Worm (Caenorhabditis elegans): ENCODE measurements around the gene F43C11.6.

F43C11.6 gene

DNA sequence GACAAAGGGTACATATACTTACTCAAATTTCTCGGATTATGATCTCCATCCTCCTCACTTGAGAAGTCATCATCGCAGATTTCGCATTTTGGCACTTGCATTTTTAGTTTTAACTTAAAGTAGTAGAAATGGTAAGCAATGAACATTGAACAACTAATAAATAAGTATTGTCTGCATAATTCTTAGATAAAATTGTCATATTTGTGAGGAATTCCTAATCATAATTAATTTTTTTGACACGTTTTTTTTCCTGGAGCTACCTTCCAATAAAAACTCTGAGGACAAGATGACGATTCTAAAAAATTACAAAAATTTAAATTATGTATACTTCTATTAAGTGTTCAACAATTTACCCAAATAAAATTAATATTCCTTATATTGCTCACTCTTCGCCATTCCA is 29.5 kb upstream of the F43C11.6 start, which contains the start of the genes trim-21 and B0281.1:
TSS of gene trim-21 (minus strand) at position 101 of the 400 bp plus-strand sequence.
TSS of gene B0281.1 (plus strand) at position 321 of the 400 bp plus-strand sequence.
- no peak for TF ChIP-seq cnd-1 (tag; optimal IDR thresholded peaks at IDR 0.05)
- TF ChIP-seq zip-8 (tag; optimal IDR thresholded peaks at IDR 0.05), result no peak
- TF ChIP-seq nhr-12 (tag; optimal IDR thresholded peaks at IDR 0.05), result no peak
- no peak for TF ChIP-seq sptf-1 (tag; optimal IDR thresholded peaks at IDR 0.05)
- no peak for TF ChIP-seq nhr-28 (tag; optimal IDR thresholded peaks at IDR 0.05)
- no peak for TF ChIP-seq unc-39 (tag; optimal IDR thresholded peaks at IDR 0.05)
- no peak for TF ChIP-seq elt-1 (tag; optimal IDR thresholded peaks at IDR 0.05; ENCODE audit: borderline replicate concordance, insufficient read depth)
- no peak for TF ChIP-seq mep-1 (tag; optimal IDR thresholded peaks at IDR 0.05)
- TF ChIP-seq elt-3 (tag; optimal IDR thresholded peaks at IDR 0.05), result no peak
- no peak for TF ChIP-seq sem-2 (GFP tag; optimal IDR thresholded peaks at IDR 0.05)

DNA sequence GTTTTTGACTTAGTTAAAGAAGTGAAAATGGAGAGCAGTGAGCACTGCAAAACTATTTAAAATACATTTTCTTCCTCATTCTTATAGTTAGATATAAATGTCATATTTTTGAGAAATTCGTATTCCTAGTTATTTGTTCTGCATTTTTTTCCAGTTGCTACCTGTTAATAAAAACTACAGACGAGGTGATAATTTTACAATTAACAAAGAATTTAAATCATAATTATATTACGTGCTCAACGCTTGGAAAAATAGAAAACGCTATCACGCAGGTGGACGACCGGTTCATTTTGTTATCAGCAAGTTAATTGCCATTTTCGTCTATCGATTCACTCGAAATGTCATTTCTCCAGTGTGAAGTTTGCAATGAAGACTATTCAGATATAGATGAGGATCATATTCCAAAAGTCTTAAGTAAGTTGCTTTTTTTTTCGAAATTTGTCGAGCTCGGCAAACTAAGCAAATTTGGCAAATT is 24.3 kb upstream of the F43C11.6 start, which contains the start of the genes ZK1240.5 and ZK1240.9:
TSS of gene ZK1240.5 (minus strand) at position 51 of the 475 bp plus-strand sequence.
TSS of gene ZK1240.9 (plus strand) at position 307 of the 475 bp plus-strand sequence.
- TF ChIP-seq ceh-83 (GFP tag; optimal IDR thresholded peaks at IDR 0.05), result no peak
- no peak for TF ChIP-seq blmp-1 (tag; optimal IDR thresholded peaks at IDR 0.05)
- no peak for TF ChIP-seq nhr-12 (tag; optimal IDR thresholded peaks at IDR 0.05)
- TF ChIP-seq elt-3 (tag; optimal IDR thresholded peaks at IDR 0.05), result no peak
- TF ChIP-seq tbx-8 (GFP tag; optimal IDR thresholded peaks at IDR 0.05), result no peak
- TF ChIP-seq nhr-237 (tag; optimal IDR thresholded peaks at IDR 0.05), result no peak
- TF ChIP-seq lin-32 (GFP tag; optimal IDR thresholded peaks at IDR 0.05), result no peak
- no peak for TF ChIP-seq ceh-43 (GFP tag; optimal IDR thresholded peaks at IDR 0.05)
- TF ChIP-seq drap-1 (GFP tag; optimal IDR thresholded peaks at IDR 0.05), result no peak
- TF ChIP-seq ham-2 (GFP tag; optimal IDR thresholded peaks at IDR 0.05), result no peak
- no peak for TF ChIP-seq mep-1 (tag; optimal IDR thresholded peaks at IDR 0.05)
- TF ChIP-seq nhr-2 (tag; optimal IDR thresholded peaks at IDR 0.05), result no peak
- TF ChIP-seq sptf-1 (tag; optimal IDR thresholded peaks at IDR 0.05), result no peak
- TF ChIP-seq unc-39 (tag; optimal IDR thresholded peaks at IDR 0.05), result no peak
- TF ChIP-seq flh-1 (GFP tag; optimal IDR thresholded peaks at IDR 0.05), result no peak
- no peak for TF ChIP-seq cnd-1 (tag; optimal IDR thresholded peaks at IDR 0.05)
- no peak for TF ChIP-seq lsy-2 (tag; optimal IDR thresholded peaks at IDR 0.05)
- no peak for TF ChIP-seq mls-2 (tag; optimal IDR thresholded peaks at IDR 0.05)

DNA sequence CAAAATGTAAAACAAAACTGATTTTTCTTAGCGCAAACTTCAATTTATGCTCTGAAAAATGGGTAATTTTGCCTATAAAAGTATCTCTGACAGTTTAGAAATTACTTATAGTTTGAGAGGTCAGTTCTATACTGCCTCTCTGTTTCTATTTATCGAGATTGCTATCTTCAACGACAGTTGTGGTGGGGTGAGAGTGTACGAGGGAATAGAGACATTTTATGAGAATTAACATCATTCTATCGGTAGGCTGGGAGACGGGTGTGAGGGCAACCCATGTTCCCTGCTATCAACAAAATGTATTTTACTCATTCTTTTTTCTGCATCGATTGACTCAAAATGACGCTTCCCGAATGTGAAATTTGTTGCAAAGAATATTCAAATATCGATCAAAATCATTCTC is 22.1 kb upstream of the F43C11.6 start, which contains the start of gene ZK1240.3:
TSS of gene ZK1240.3 (plus strand) at position 238 of the 400 bp plus-strand sequence.
- TF ChIP-seq sem-2 (GFP tag; optimal IDR thresholded peaks at IDR 0.05) (no peak), blmp-1 (tag; optimal IDR thresholded peaks at IDR 0.05) (no peak), mab-5 (tag; optimal IDR thresholded peaks at IDR 0.05) (no peak), sptf-1 (tag; optimal IDR thresholded peaks at IDR 0.05) (no peak), M03D4.4 (tag; optimal IDR thresholded peaks at IDR 0.05) (no peak), nhr-12 (tag; optimal IDR thresholded peaks at IDR 0.05) (no peak), ham-2 (GFP tag; optimal IDR thresholded peaks at IDR 0.05) (no peak), hlh-1 (tag; optimal IDR thresholded peaks at IDR 0.05) (no peak), elt-1 (tag; optimal IDR thresholded peaks at IDR 0.05; ENCODE audit: borderline replicate concordance, insufficient read depth) (no peak), bed-3 (GFP tag; optimal IDR thresholded peaks at IDR 0.05) (no peak), nhr-76 (tag; optimal IDR thresholded peaks at IDR 0.05) (no peak), snpc-4 (tag; optimal IDR thresholded peaks at IDR 0.05) (no peak), lin-13 (tag; optimal IDR thresholded peaks at IDR 0.05) (no peak), tbx-8 (GFP tag; optimal IDR thresholded peaks at IDR 0.05) (no peak), lin-32 (GFP tag; optimal IDR thresholded peaks at IDR 0.05) (no peak), unc-120 (tag; optimal IDR thresholded peaks at IDR 0.05; ENCODE audit: poor library complexity, severe bottlenecking) (no peak), nhr-28 (tag; optimal IDR thresholded peaks at IDR 0.05) (no peak), elt-3 (tag; optimal IDR thresholded peaks at IDR 0.05) (no peak), nhr-237 (tag; optimal IDR thresholded peaks at IDR 0.05) (no peak), pha-4 (tag; optimal IDR thresholded peaks at IDR 0.05) (no peak)

DNA sequence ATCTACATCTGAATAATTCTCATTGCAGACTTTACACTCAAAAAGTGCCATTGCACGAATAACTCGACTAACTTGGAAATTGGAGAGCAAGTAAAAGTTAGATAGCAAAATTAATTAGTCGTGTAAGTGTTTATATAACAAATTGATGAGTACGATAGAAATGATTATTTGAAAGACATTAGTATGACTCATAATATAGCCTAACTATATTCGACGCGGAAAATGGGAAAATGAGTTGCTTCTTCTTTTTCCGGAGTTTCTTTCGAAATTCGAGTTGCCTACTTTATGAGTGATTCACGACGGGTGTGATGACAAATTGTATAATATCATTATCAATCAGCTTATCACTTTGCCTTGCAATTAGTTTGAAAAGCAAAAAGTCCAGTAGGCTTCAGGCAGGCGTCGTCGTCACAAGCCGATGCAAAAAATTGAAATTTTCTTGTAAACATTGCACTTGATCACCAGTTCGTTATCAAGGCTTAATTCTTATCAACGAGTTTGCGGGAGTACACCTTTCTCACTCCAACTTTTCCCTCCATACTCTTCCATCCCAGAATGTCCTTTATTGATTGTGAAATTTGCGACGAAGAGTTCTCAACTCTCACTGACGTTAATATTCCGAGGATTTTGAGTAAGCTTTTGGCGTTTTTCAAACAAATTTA is 19.2 kb upstream of the F43C11.6 start, which contains the start of the genes ZK1240.6 and ZK1240.2:
TSS of gene ZK1240.6 (minus strand) at position 51 of the 662 bp plus-strand sequence.
TSS of gene ZK1240.2 (plus strand) at position 520 of the 662 bp plus-strand sequence.
- TF ChIP-seq blmp-1 (tag; optimal IDR thresholded peaks at IDR 0.05), result no peak
